Fruit fly (Drosophila melanogaster): ENCODE data around the gene GATAe.

DNA sequence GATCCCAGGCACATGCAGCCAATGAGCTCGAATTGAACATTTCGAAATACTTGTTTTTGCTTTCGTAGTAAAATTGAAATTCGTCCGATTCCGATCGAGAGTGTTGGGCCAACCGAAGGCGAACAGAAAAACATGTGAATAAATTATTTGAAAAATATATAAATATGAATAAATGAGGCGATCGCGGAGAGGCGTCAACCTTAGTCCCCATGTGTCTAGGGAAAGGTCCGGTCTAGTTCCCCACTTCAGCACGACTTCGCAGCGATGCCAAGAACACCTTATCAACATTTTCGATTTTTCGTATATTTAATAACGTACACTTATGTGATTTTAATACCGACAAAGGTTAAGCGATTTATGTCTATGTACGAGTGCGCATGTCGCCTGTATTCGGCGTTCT is 17.3 kb upstream of the GATAe start:
- TF ChIP-seq al (GFP tag; IDR thresholded peaks at IDR 0.05) (no peak), CG31224 (GFP tag; IDR thresholded peaks at IDR 0.05) (no peak), Hr39 (optimal IDR thresholded peaks at IDR 0.05) (no peak), pita (GFP tag; optimal IDR thresholded peaks at IDR 0.05) (no peak), Oli (tag; optimal IDR thresholded peaks at IDR 0.05) (no peak)

Measured in whole organism, embryonic.